Fruit fly (Drosophila melanogaster): ENCODE measurements at regions not wholly inside any gene's neighbourhood (a gene's known extent, or its start where the extent isn't known, plus 50 kb on each side); places are given as distances from the start of the nearest gene placed in this dataset.

DNA sequence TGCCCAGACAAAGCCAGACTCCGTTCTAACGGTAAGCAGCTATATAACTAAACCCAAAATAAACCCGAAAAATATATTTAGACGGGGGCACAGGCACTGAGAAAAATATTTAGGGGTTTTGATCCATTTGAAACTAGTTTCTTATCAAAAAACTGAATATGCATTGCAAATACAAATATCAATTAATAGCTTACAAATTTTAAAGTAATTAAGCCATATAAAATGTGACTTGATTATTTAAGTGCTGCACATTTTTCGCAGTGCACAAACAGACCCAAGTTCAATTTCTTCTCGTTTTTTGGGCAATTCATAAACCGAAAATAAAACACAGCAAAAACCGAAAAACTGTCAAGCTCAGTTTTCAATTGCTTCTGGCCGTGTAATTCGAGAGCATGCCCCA is 61.9 kb upstream of the CG12362 start:
- no peak for TF ChIP-seq pan (optimal IDR thresholded peaks at IDR 0.05)
- no peak for TF ChIP-seq sv (GFP tag; optimal IDR thresholded peaks at IDR 0.05)

Measured in whole organism, wandering third instar larva.